Fruit fly (Drosophila melanogaster): ENCODE results near the gene Zw10.

Zw10 gene

dm6 chrX:2619651-2620050 is 15.7 kb downstream of the Zw10 start, which contains the start of the genes Tsp3A and Seipin (continued):
- peak; percentile 59 for TF ChIP-seq MTF-1 (GFP tag; optimal IDR thresholded peaks at IDR 0.05; ENCODE audit: borderline replicate concordance)
- TF ChIP-seq nmo (GFP tag; optimal IDR thresholded peaks at IDR 0.05), result peak; percentile 80
- TF ChIP-seq CG18011 (GFP tag; optimal IDR thresholded peaks at IDR 0.05), result peak; percentile 67
- TF ChIP-seq so (GFP tag; IDR thresholded peaks at IDR 0.05), result peak; percentile 75
- peak; percentile 69 for TF ChIP-seq CG11398 (GFP tag; optimal IDR thresholded peaks at IDR 0.05)
- peak; percentile 71 for TF ChIP-seq CG6683 (GFP tag; optimal IDR thresholded peaks at IDR 0.05)
- TF ChIP-seq tx (GFP tag; optimal IDR thresholded peaks at IDR 0.05), result peak; percentile 66
- peak; percentile 80 for TF ChIP-seq CG31365 (tag; optimal IDR thresholded peaks at IDR 0.05)
- TF ChIP-seq nerfin-2 (GFP tag; IDR thresholded peaks at IDR 0.05; ENCODE audit: partially characterized antibody), result 0 out of 2 replicates have a peak, but pooled peaks have one; percentile 62
- no peak for TF ChIP-seq Spps (tag; optimal IDR thresholded peaks at IDR 0.05)
- peak; percentile 52 for TF ChIP-seq CG9437 (GFP tag; optimal IDR thresholded peaks at IDR 0.05)
- TF ChIP-seq CG12236 (GFP tag; optimal IDR thresholded peaks at IDR 0.05), result peak; percentile 12
- TF ChIP-seq CG8478 (optimal IDR thresholded peaks at IDR 0.05), result no peak
- peak; percentile 86 for TF ChIP-seq grn (GFP tag; optimal IDR thresholded peaks at IDR 0.05)
- TF ChIP-seq Fer3 (tag; optimal IDR thresholded peaks at IDR 0.05), result peak; percentile 90
- peak; percentile 85 for TF ChIP-seq sug (tag; optimal IDR thresholded peaks at IDR 0.05)
- no peak for TF ChIP-seq dmrt99B (tag; optimal IDR thresholded peaks at IDR 0.05)
- peak; percentile 20 for TF ChIP-seq kni (GFP tag; optimal IDR thresholded peaks at IDR 0.05)
- no peak for TF ChIP-seq Sox100B (GFP tag; optimal IDR thresholded peaks at IDR 0.05)
- peak; percentile 88 for TF ChIP-seq Rx (GFP tag; IDR thresholded peaks at IDR 0.05)
- TF ChIP-seq HHEX (GFP tag; optimal IDR thresholded peaks at IDR 0.05), result peak; percentile 91
- TF ChIP-seq gce (GFP tag; IDR thresholded peaks at IDR 0.05), result peak; percentile 81; the same call in 1 of the 3 replicates
- peak; percentile 41 for TF ChIP-seq Ravus (GFP tag; IDR thresholded peaks at IDR 0.05)
- TF ChIP-seq shn (GFP tag; optimal IDR thresholded peaks at IDR 0.05), result peak; percentile 74
- no peak for TF ChIP-seq eve (GFP tag; optimal IDR thresholded peaks at IDR 0.05)
- TF ChIP-seq pfk (GFP tag; optimal IDR thresholded peaks at IDR 0.05), result no peak
- no peak for TF ChIP-seq Hr39 (optimal IDR thresholded peaks at IDR 0.05)
- peak; percentile 22; the same call in 1 of the 2 replicates for TF ChIP-seq dimm (GFP tag; IDR thresholded peaks at IDR 0.05)
- no peak for TF ChIP-seq CG15011 (GFP tag; optimal IDR thresholded peaks at IDR 0.05)
- peak; percentile 70 for TF ChIP-seq CG10979 (tag; optimal IDR thresholded peaks at IDR 0.05)
- no peak for TF ChIP-seq Trl (optimal IDR thresholded peaks at IDR 0.05)
- peak; percentile 62 for TF ChIP-seq Trl (GFP tag; optimal IDR thresholded peaks at IDR 0.05)
- TF ChIP-seq CG3281 (GFP tag; optimal IDR thresholded peaks at IDR 0.05), result peak; percentile 89
- TF ChIP-seq CG4730 (GFP tag; IDR thresholded peaks at IDR 0.05), result peak; percentile 77
- TF ChIP-seq jing (GFP tag; optimal IDR thresholded peaks at IDR 0.05), result no peak
- no peak for TF ChIP-seq gem (tag; optimal IDR thresholded peaks at IDR 0.05)
- TF ChIP-seq CG7786 (GFP tag; optimal IDR thresholded peaks at IDR 0.05), result peak; percentile 85
- TF ChIP-seq chm (GFP tag; IDR thresholded peaks at IDR 0.05), result peak; percentile 93
- TF ChIP-seq disco-r (GFP tag; optimal IDR thresholded peaks at IDR 0.05), result peak; percentile 77
- peak; percentile 5 for TF ChIP-seq CG10431 (GFP tag; optimal IDR thresholded peaks at IDR 0.05)
- peak; percentile 93 for TF ChIP-seq CG32532 (GFP tag; IDR thresholded peaks at IDR 0.05)
- TF ChIP-seq HLH4C (GFP tag; IDR thresholded peaks at IDR 0.05; ENCODE audit: partially characterized antibody), result peak; percentile 67
- TF ChIP-seq grau (tag; optimal IDR thresholded peaks at IDR 0.05), result peak; percentile 83
- TF ChIP-seq zfh1 (GFP tag; IDR thresholded peaks at IDR 0.05), result peak; percentile 89
- TF ChIP-seq CG7963 (GFP tag; IDR thresholded peaks at IDR 0.05; ENCODE audit: partially characterized antibody), result peak; percentile 43; the same call in 2 of the 3 replicates
- TF ChIP-seq pho (GFP tag; optimal IDR thresholded peaks at IDR 0.05), result peak; percentile 84
- peak; percentile 70 for TF ChIP-seq fd96Cb (tag; optimal IDR thresholded peaks at IDR 0.05)
- TF ChIP-seq HmgD (GFP tag; optimal IDR thresholded peaks at IDR 0.05), result peak; percentile 37
- TF ChIP-seq unc-4 (GFP tag; IDR thresholded peaks at IDR 0.05; ENCODE audit: partially characterized antibody), result peak; percentile 57
- peak; percentile 87 for TF ChIP-seq ranshi (GFP tag; IDR thresholded peaks at IDR 0.05)
- TF ChIP-seq CG15269 (tag; optimal IDR thresholded peaks at IDR 0.05), result peak; percentile 88
